Fruit fly (Drosophila melanogaster) whole organism, embryonic: ENCODE measurements around the gene CG34267.

Source experiments
- B-H2 ChIP-seq: fragments of 200-800 bp; sonication (Bioruptor generic); optimal IDR thresholded peaks from 2 replicates; lab custom pipeline; 2018; ENCODE audit warnings: missing biosample characterization, mild to moderate bottlenecking, missing genetic modification characterization
- BtbVII ChIP-seq: fragments of 200-800 bp; sonication (Bioruptor generic); optimal IDR thresholded peaks from 3 replicates; lab custom pipeline; 2017; ENCODE audit warnings: missing biosample characterization, mild to moderate bottlenecking, missing genetic modification characterization
- CG10209 ChIP-seq: fragments of 200-800 bp; sonication (Bioruptor generic); optimal IDR thresholded peaks from 3 replicates; lab custom pipeline; 2017; ENCODE audit warnings: missing biosample characterization, mild to moderate bottlenecking, missing genetic modification characterization, missing genetic modification reagents
- CG12155 ChIP-seq: fragments of 200-800 bp; sonication (Bioruptor generic); optimal IDR thresholded peaks from 3 replicates; lab custom pipeline; 2016; ENCODE audit warnings: missing biosample characterization, missing genetic modification characterization
- CG13296 ChIP-seq: fragments of 200-800 bp; sonication (Bioruptor generic); optimal IDR thresholded peaks from 3 replicates; lab custom pipeline; 2018; ENCODE audit warnings: missing biosample characterization, mild to moderate bottlenecking, missing genetic modification characterization
- CG13894 ChIP-seq: fragments of 200-800 bp; sonication (Bioruptor generic); optimal IDR thresholded peaks from 3 replicates; lab custom pipeline; 2018; ENCODE audit warnings: missing biosample characterization, mild to moderate bottlenecking, missing genetic modification characterization, moderate library complexity
- CG14014 ChIP-seq: fragments of 200-800 bp; sonication (Bioruptor generic); IDR thresholded peaks from 2 replicates; pipeline ENCODE4 v1.3.6; 2022; ENCODE audit warnings: missing biosample characterization, missing genetic modification characterization
- CG14441 ChIP-seq: fragments of 200-800 bp; sonication (Bioruptor generic); IDR thresholded peaks from 2 replicates; pipeline ENCODE4 v1.3.6; 2022; ENCODE audit warnings: missing biosample characterization, missing genetic modification characterization
- CG15479 ChIP-seq: fragments of 200-800 bp; sonication (Bioruptor generic); optimal IDR thresholded peaks from 3 replicates; lab custom pipeline; 2019; ENCODE audit warnings: missing biosample characterization, mild to moderate bottlenecking, missing genetic modification characterization, moderate library complexity
- CG16779 ChIP-seq: fragments of 200-800 bp; sonication (Bioruptor generic); IDR thresholded peaks from 2 replicates; pipeline ENCODE4 v1.3.6; 2022; ENCODE audit warnings: missing biosample characterization, missing genetic modification characterization
- CG17385 ChIP-seq: fragments of 200-800 bp; sonication (Bioruptor generic); optimal IDR thresholded peaks from 3 replicates; lab custom pipeline; 2018; ENCODE audit warnings: missing biosample characterization, mild to moderate bottlenecking, missing genetic modification characterization
- CG2120 ChIP-seq: fragments of 200-800 bp; sonication (Bioruptor generic); optimal IDR thresholded peaks from 3 replicates; lab custom pipeline; 2016; ENCODE audit warnings: missing biosample characterization, missing genetic modification characterization
- CG31224 ChIP-seq: fragments of 200-800 bp; sonication (Bioruptor generic); IDR thresholded peaks from 2 replicates; pipeline ENCODE4 v1.3.6; 2022; ENCODE audit warnings: missing biosample characterization, missing genetic modification characterization
- CG3281 ChIP-seq: fragments of 200-800 bp; sonication (Bioruptor generic); optimal IDR thresholded peaks from 3 replicates; lab custom pipeline; 2017; ENCODE audit warnings: missing biosample characterization, mild to moderate bottlenecking, missing genetic modification characterization
- CG3726 ChIP-seq: fragments of 200-800 bp; sonication (Bioruptor generic); IDR thresholded peaks from 3 replicates; pipeline ENCODE4, ENCODE4 v1.3.6; 2022; ENCODE audit warnings: missing biosample characterization, missing genetic modification characterization
- CG3847 ChIP-seq: fragments of 200-800 bp; sonication (Bioruptor generic); IDR thresholded peaks from 2 replicates; pipeline ENCODE4 v1.3.6; 2022; ENCODE audit warnings: missing biosample characterization, missing genetic modification characterization
- CG4854 ChIP-seq: fragments of 200-800 bp; sonication (Bioruptor generic); optimal IDR thresholded peaks from 2 replicates; lab custom pipeline; 2016; ENCODE audit warnings: missing biosample characterization, missing genetic modification characterization, inconsistent platforms
- CG6683 ChIP-seq: fragments of 200-800 bp; sonication (Bioruptor generic); optimal IDR thresholded peaks from 2 replicates; lab custom pipeline; 2017; ENCODE audit warnings: missing biosample characterization, mild to moderate bottlenecking, missing genetic modification characterization, missing genetic modification reagents
- CG6854 ChIP-seq: fragments of 200-800 bp; sonication (Bioruptor generic); optimal IDR thresholded peaks from 3 replicates; lab custom pipeline; 2017; ENCODE audit warnings: missing biosample characterization, mild to moderate bottlenecking, missing genetic modification characterization
- CG9437 ChIP-seq: fragments of 200-800 bp; sonication (Bioruptor generic); optimal IDR thresholded peaks from 2 replicates; lab custom pipeline; 2018; ENCODE audit warnings: missing biosample characterization, mild to moderate bottlenecking, missing genetic modification characterization
- CG9609 ChIP-seq: fragments of 200-800 bp; sonication (Bioruptor generic); optimal IDR thresholded peaks from 3 replicates; lab custom pipeline; 2016; ENCODE audit warnings: missing biosample characterization, missing genetic modification characterization
- CG9817 ChIP-seq: fragments of 200-800 bp; sonication (Bioruptor generic); optimal IDR thresholded peaks from 2 replicates; lab custom pipeline; 2018; ENCODE audit warnings: missing biosample characterization, mild to moderate bottlenecking, missing genetic modification characterization, moderate library complexity
- Doc3 ChIP-seq: fragments of 200-800 bp; sonication (Bioruptor generic); IDR thresholded peaks from 3 replicates; pipeline ENCODE4 v1.3.6; 2022; ENCODE audit warnings: missing biosample characterization, missing genetic modification characterization; ENCODE audit not compliant: partially characterized antibody
- Dref ChIP-seq: fragments of 200-800 bp; sonication (Bioruptor generic); IDR thresholded peaks from 2 replicates; pipeline ENCODE4 v1.3.6; 2022; ENCODE audit warnings: missing biosample characterization, missing genetic modification characterization
- E2f1 ChIP-seq: fragments of 200-800 bp; sonication (Bioruptor generic); IDR thresholded peaks from 2 replicates; pipeline ENCODE4 v1.3.6; 2022; ENCODE audit warnings: missing biosample characterization, missing genetic modification characterization
- HHEX ChIP-seq: fragments of 200-800 bp; sonication (Bioruptor generic); optimal IDR thresholded peaks from 3 replicates; lab custom pipeline; 2017; ENCODE audit warnings: missing biosample characterization, mild to moderate bottlenecking, missing genetic modification characterization, missing genetic modification reagents
- Lhr ChIP-seq: fragments of 200-800 bp; sonication (Bioruptor generic); optimal IDR thresholded peaks from 3 replicates; lab custom pipeline; 2017; ENCODE audit warnings: mild to moderate bottlenecking, missing biosample characterization, missing genetic modification reagents, missing genetic modification characterization
- Max ChIP-seq: fragments of 200-800 bp; sonication (Bioruptor generic); optimal IDR thresholded peaks from 2 replicates; lab custom pipeline; 2016; ENCODE audit warnings: missing biosample characterization, mild to moderate bottlenecking, missing genetic modification characterization
- NC2α ChIP-seq: fragments of 200-800 bp; sonication (Bioruptor generic); optimal IDR thresholded peaks from 2 replicates; lab custom pipeline; 2016; ENCODE audit warnings: missing biosample characterization, missing genetic modification characterization
- Nf-YA ChIP-seq: fragments of 200-800 bp; sonication (Bioruptor generic); IDR thresholded peaks from 2 replicates; pipeline ENCODE4 v1.3.6; 2022; ENCODE audit warnings: missing biosample characterization, missing genetic modification characterization
- PHDP ChIP-seq: fragments of 200-800 bp; sonication (Bioruptor generic); optimal IDR thresholded peaks from 3 replicates; lab custom pipeline; 2018; ENCODE audit warnings: missing biosample characterization, mild to moderate bottlenecking, missing genetic modification characterization, moderate library complexity
- cas ChIP-seq: fragments of 200-800 bp; sonication (Bioruptor generic); IDR thresholded peaks from 2 replicates; pipeline ENCODE4 v1.3.6; 2022; ENCODE audit warnings: missing biosample characterization, missing genetic modification characterization
- chinmo ChIP-seq: fragments of 200-800 bp; sonication (Bioruptor generic); IDR thresholded peaks from 4 replicates; pipeline ENCODE4 v1.3.6; 2022; ENCODE audit warnings: missing biosample characterization, missing genetic modification characterization; ENCODE audit not compliant: partially characterized antibody
- exex ChIP-seq: fragments of 200-800 bp; sonication (Bioruptor generic); optimal IDR thresholded peaks from 4 replicates; lab custom pipeline; 2018; ENCODE audit warnings: missing biosample characterization, mild to moderate bottlenecking, missing genetic modification characterization, moderate library complexity
- grau ChIP-seq: fragments of 200-800 bp; optimal IDR thresholded peaks from 3 replicates; lab custom pipeline; 2019; ENCODE audit warnings: missing biosample characterization, mild to moderate bottlenecking, missing genetic modification characterization, moderate library complexity
- gt ChIP-seq: fragments of 200-800 bp; sonication (Bioruptor generic); IDR thresholded peaks from 2 replicates; pipeline ENCODE4 v1.3.6; 2022; ENCODE audit warnings: missing biosample characterization, missing genetic modification characterization
- inv ChIP-seq: fragments of 200-800 bp; sonication (Bioruptor generic); IDR thresholded peaks from 2 replicates; pipeline ENCODE4 v1.3.6; 2022; ENCODE audit warnings: missing biosample characterization, missing genetic modification characterization; ENCODE audit not compliant: partially characterized antibody
- ken ChIP-seq: fragments of 200-800 bp; sonication (Bioruptor generic); IDR thresholded peaks from 3 replicates; pipeline ENCODE4 v1.3.6; 2022; ENCODE audit warnings: missing biosample characterization, missing genetic modification characterization
- lbe ChIP-seq: fragments of 200-800 bp; sonication (Bioruptor generic); optimal IDR thresholded peaks from 2 replicates; lab custom pipeline; 2016; ENCODE audit warnings: missing biosample characterization, mild to moderate bottlenecking, missing genetic modification characterization
- nerfin-1 ChIP-seq: fragments of 200-800 bp; sonication (Bioruptor generic); optimal IDR thresholded peaks from 3 replicates; lab custom pipeline; 2019; ENCODE audit warnings: missing biosample characterization, mild to moderate bottlenecking, missing genetic modification characterization, moderate library complexity
- pho ChIP-seq: fragments of 200-800 bp; sonication (Bioruptor generic); optimal IDR thresholded peaks from 2 replicates; lab custom pipeline; 2016; ENCODE audit warnings: missing biosample characterization, missing genetic modification characterization
- seq ChIP-seq: fragments of 200-800 bp; sonication (Bioruptor generic); IDR thresholded peaks from 2 replicates; pipeline ENCODE4 v1.3.6; 2022; ENCODE audit warnings: missing biosample characterization, missing genetic modification characterization
- slbo ChIP-seq: fragments of 200-800 bp; sonication (Bioruptor generic); IDR thresholded peaks from 2 replicates; pipeline ENCODE4 v1.3.6; 2022; ENCODE audit warnings: missing biosample characterization, missing genetic modification characterization
- ttk ChIP-seq: fragments of 200-800 bp; sonication (Bioruptor generic); IDR thresholded peaks from 2 replicates; pipeline ENCODE4 v2.1.2; 2022; ENCODE audit warnings: missing biosample characterization, missing genetic modification characterization

CG34267 gene

DNA sequence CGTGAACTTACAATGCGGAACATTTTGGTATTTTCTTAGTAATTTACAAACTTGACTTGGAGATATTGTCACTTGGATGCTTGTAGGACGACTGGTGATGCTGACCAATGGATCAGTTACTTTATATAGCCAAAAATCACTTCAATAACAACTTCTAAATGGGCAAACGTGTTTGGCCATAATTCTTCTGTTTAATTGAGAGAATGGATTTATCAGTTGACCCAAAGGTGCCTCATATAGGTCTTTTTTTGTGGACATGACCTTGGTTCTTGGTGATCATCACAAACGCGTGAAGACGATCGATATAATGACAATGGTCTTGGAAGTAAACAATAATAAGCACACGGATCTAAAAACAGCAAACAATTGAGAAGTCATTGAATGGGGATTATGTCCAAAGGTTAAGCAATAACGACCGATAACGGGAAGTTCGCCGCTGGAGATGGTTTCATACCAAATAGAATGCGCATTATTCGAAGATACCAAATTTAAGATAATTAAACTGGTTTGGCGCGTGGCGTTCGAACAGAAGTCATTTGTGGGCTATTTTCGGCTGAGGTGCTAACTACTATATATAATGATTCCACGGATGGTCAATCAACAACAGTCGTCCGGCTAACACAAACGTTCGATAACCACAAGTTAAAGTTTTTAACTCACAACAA is at the start of gene CG34267, which contains the start of gene CG34268:
TSS of gene CG34267 (minus strand) at position 101 of the 665 bp plus-strand sequence.
TSS of gene CG34268 (plus strand) at position 615 of the 665 bp plus-strand sequence.
- TF ChIP-seq CG6683 (GFP tag; lab: Kevin White, UChicago) = no peak
- 0 out of 4 replicates have a peak, but pooled peaks have one; percentile 32 for TF ChIP-seq chinmo
- TF ChIP-seq, all 482 proteins: peak for 1

DNA sequence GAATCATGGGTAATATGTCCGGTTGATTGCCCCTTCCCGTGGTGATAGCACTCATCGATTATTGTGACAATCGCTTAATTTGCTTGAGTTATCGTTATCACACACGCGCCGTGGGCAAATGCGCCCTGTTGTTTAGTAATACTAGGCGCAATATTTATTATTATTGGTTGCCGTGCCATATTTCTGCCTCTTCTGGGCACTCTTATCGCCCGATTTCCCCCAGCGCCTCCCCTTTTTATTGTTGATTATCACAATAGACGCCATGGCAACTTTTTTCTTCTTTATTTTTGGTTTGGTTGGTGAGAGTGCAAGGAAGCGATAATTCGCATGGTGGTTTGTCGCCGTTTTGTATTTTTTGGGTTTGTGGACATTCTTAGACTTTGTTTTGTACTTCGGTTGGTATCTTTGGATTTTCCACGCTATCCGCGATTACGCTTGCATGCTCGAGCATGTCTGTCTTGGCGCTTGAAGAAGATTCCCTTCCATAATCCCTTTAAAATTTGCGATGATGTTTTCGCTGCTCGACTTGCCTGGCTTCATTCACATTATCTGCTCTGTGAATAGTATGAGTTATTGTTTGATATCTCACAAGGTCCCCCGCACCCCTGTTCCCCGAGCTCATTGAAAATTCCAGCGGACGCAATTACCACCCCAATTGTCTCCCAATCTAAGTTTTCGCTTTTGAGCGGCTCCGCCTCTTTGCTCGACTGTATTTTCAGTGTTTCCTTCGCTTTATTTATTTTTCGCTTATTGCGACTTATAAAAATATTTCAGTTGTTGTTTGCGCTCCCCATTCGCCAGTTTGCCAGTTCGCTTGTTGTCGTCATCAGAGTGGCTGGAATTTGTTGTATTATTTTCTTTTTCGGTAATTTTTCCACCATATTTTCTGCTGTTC is 48.3 kb upstream of the CG34267 start:
- TF ChIP-seq grau (tag; lab: Kevin White, UChicago) = peak; percentile 6
- peak; percentile 55 for TF ChIP-seq CG17385 (GFP tag; lab: Kevin White, UChicago)
- peak; percentile 10 for TF ChIP-seq CG10209 (GFP tag; lab: Kevin White, UChicago)
- TF ChIP-seq Nf-YA (GFP tag; lab: Robert Waterston, UW) = 0 out of 2 replicates have a peak, but pooled peaks have one; percentile 11
- no peak for TF ChIP-seq CG14441
- TF ChIP-seq lbe (GFP tag; lab: Kevin White, UChicago) = peak; percentile 63
- no peak for TF ChIP-seq CG9437 (GFP tag; lab: Kevin White, UChicago)
- peak; percentile 22; the same call in 1 of the 2 replicates for TF ChIP-seq seq (GFP tag; lab: Robert Waterston, UW)
- peak; percentile 22 for TF ChIP-seq CG15479 (GFP tag; lab: Kevin White, UChicago)
- TF ChIP-seq CG13894 = peak; percentile 69
- TF ChIP-seq CG31224 = no peak
- no peak for TF ChIP-seq inv (GFP tag; lab: Robert Waterston, UW)
- no peak for TF ChIP-seq ken
- peak; percentile 83; the same call in 2 of the 4 replicates for TF ChIP-seq chinmo
- TF ChIP-seq CG12155 (GFP tag; lab: Kevin White, UChicago) = no peak
- no peak for TF ChIP-seq CG4854 (GFP tag; lab: Kevin White, UChicago)
- TF ChIP-seq CG3847 (GFP tag; lab: Robert Waterston, UW) = 0 out of 2 replicates have a peak, but pooled peaks have one; percentile 20
- no peak for TF ChIP-seq cas (GFP tag; lab: Robert Waterston, UW)
- no peak for TF ChIP-seq E2f1 (GFP tag; lab: Robert Waterston, UW)
- 0 out of 3 replicates have a peak, but pooled peaks have one; percentile 47 for TF ChIP-seq CG3726 (GFP tag; lab: Robert Waterston, UW)
- no peak for TF ChIP-seq ttk (GFP tag; lab: Robert Waterston, UW)
- TF ChIP-seq CG2120 = peak; percentile 28
- no peak for TF ChIP-seq CG9609 (GFP tag; lab: Kevin White, UChicago)
- 0 out of 2 replicates have a peak, but pooled peaks have one; percentile 6 for TF ChIP-seq slbo (GFP tag; lab: Robert Waterston, UW)
- TF ChIP-seq Max (GFP tag; lab: Kevin White, UChicago) = no peak
- TF ChIP-seq CG6854 = peak; percentile 21
- peak; percentile 31 for TF ChIP-seq CG13296
- no peak for TF ChIP-seq Doc3
- TF ChIP-seq PHDP (tag; lab: Kevin White, UChicago) = peak; percentile 22
- TF ChIP-seq HHEX (GFP tag; lab: Kevin White, UChicago) = peak; percentile 20
- peak; percentile 68 for TF ChIP-seq nerfin-1 (tag; lab: Kevin White, UChicago)
- peak; percentile 75 for TF ChIP-seq B-H2
- TF ChIP-seq CG9817 = peak; percentile 1
- TF ChIP-seq CG16779 (GFP tag; lab: Robert Waterston, UW) = 0 out of 2 replicates have a peak, but pooled peaks have one; percentile 24
- no peak for TF ChIP-seq NC2α
- TF ChIP-seq gt (GFP tag; lab: Robert Waterston, UW) = no peak
- no peak for TF ChIP-seq Lhr (GFP tag; lab: Kevin White, UChicago)
- peak; percentile 20 for TF ChIP-seq pho (GFP tag; lab: Kevin White, UChicago)
- peak; percentile 47 for TF ChIP-seq Dref (GFP tag; lab: Robert Waterston, UW)
- TF ChIP-seq exex = peak; percentile 94
- no peak for TF ChIP-seq CG14014 (GFP tag; lab: Robert Waterston, UW)
- peak; percentile 32 for TF ChIP-seq CG3281 (GFP tag; lab: Kevin White, UChicago)
- peak; percentile 60 for TF ChIP-seq BtbVII
